Fruit fly (Drosophila melanogaster) whole organism, pupa: Measurements from ENCODE around the gene BOD1.
A peak's percentile ranks its signal among the peaks of the same experiment; 100 is the strongest.

Source experiments
- CG10348 ChIP-seq: fragments of 200-800 bp; sonication (Bioruptor generic); IDR thresholded peaks from 2 replicates; pipeline ENCODE4 v1.3.6; 2022; ENCODE audit warnings: missing biosample characterization, missing genetic modification characterization
- CG12605 ChIP-seq: fragments of 200-800 bp; sonication (Bioruptor generic); IDR thresholded peaks from 2 replicates; pipeline ENCODE4 v1.3.6; 2022; ENCODE audit warnings: missing biosample characterization, missing genetic modification characterization
- CG13204 ChIP-seq: fragments of 200-800 bp; sonication (Bioruptor generic); optimal IDR thresholded peaks from 2 replicates; lab custom pipeline; 2018; ENCODE audit warnings: missing biosample characterization, mild to moderate bottlenecking, missing genetic modification characterization, moderate library complexity
- CG14655 ChIP-seq: fragments of 200-800 bp; sonication (Bioruptor generic); optimal IDR thresholded peaks from 3 replicates; lab custom pipeline; 2017; ENCODE audit warnings: mild to moderate bottlenecking, missing biosample characterization, missing genetic modification reagents, missing genetic modification characterization
- D1 ChIP-seq: fragments of 200-800 bp; sonication (Bioruptor generic); optimal IDR thresholded peaks from 2 replicates; lab custom pipeline; 2018; ENCODE audit warnings: missing biosample characterization, mild to moderate bottlenecking, missing genetic modification characterization, moderate library complexity
- EcR ChIP-seq: fragments of 200-800 bp; sonication (Bioruptor generic); optimal IDR thresholded peaks from 3 replicates; lab custom pipeline; 2019; ENCODE audit warnings: missing biosample characterization, missing genetic modification characterization, mild to moderate bottlenecking, moderate library complexity, missing genetic modification reagents
- Pif1A ChIP-seq: fragments of 200-800 bp; sonication (Bioruptor generic); optimal IDR thresholded peaks from 3 replicates; lab custom pipeline; 2016; ENCODE audit warnings: missing biosample characterization, missing genetic modification characterization

dm6 chr3R:27928140-27928539, 9.9 kb upstream of the BOD1 start, which contains the start of gene nenya:
- TF ChIP-seq EcR (GFP tag; lab: Kevin White, UChicago) = peak; percentile 60
- no peak for TF ChIP-seq D1 (tag; lab: Kevin White, UChicago)
- TF ChIP-seq CG12605 (GFP tag; lab: Robert Waterston, UW) = no peak; the same call in 1 of the 2 replicates
- TF ChIP-seq CG14655 (GFP tag; lab: Kevin White, UChicago) = no peak
- TF ChIP-seq CG13204 (GFP tag; lab: Kevin White, UChicago) = no peak
- TF ChIP-seq CG10348 (GFP tag; lab: Robert Waterston, UW) = no peak
- TF ChIP-seq Pif1A (GFP tag; lab: Kevin White, UChicago) = no peak
